Worm (Caenorhabditis elegans) whole organism, midembryonic: Measurements from ENCODE around the gene ciao-2B.

Source experiments
- flt-1 ChIP-seq: fragments of 200-800 bp; sonication (Bioruptor generic); IDR thresholded peaks from 2 replicates; pipeline ENCODE4 v1.3.6; 2022; ENCODE audit warnings: missing genetic modification characterization, missing compliant biosample characterization
- ztf-29 ChIP-seq: fragments of 200-800 bp; sonication (Bioruptor generic); IDR thresholded peaks from 2 replicates; pipeline ENCODE4 v1.3.6; 2022; ENCODE audit warnings: missing genetic modification reagents, missing genetic modification characterization, missing compliant biosample characterization

DNA sequence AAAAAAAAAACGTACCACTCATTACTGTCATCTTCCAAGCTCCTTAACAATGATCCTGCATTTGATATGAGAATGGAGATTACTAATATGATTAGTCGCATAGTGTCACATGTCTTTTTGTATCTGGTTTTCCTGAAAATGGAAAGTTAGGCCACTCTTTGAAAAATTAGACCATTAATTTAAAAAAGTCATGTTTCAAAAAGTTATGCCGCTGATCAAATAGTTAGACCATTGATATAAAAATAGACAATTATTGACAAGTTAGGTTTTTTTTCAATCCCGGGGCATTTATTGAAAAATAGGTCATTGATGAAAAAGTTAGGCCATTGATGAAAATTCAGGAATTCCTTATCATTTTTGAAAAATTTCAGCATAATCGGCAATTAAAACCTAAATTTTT lies 44.7 kb upstream of the ciao-2B start, which contains the start of gene acc-4:
- TF ChIP-seq ztf-29: no peak
- TF ChIP-seq flt-1: no peak
